Worm (Caenorhabditis elegans): Measurements from ENCODE around the gene tut-1.

tut-1 gene

ce11 chrIV:79205-79604 is 42.3 kb downstream of the tut-1 start, which contains the start of gene T05C7.9 (continued):
- TF ChIP-seq zip-4 (GFP tag; optimal IDR thresholded peaks at IDR 0.05), result no peak
- peak; percentile 30 for TF ChIP-seq tbx-2 (tag; optimal IDR thresholded peaks at IDR 0.05)
- no peak for TF ChIP-seq zag-1 (tag; optimal IDR thresholded peaks at IDR 0.05)
- TF ChIP-seq dpl-1 (GFP tag; optimal IDR thresholded peaks at IDR 0.05), result no peak
- peak in 1 of 2 experiments; percentile 44 for TF ChIP-seq mdl-1 (tag; optimal IDR thresholded peaks at IDR 0.05)
- TF ChIP-seq lin-35 (GFP tag; optimal IDR thresholded peaks at IDR 0.05), result no peak
- TF ChIP-seq rnt-1 (tag; optimal IDR thresholded peaks at IDR 0.05), result peak; percentile 13
- TF ChIP-seq C16A3.4 (tag; optimal IDR thresholded peaks at IDR 0.05), result no peak
- no peak for TF ChIP-seq F16B12.6 (tag; optimal IDR thresholded peaks at IDR 0.05)
- no peak for TF ChIP-seq lin-13 (GFP tag; optimal IDR thresholded peaks at IDR 0.05)
- TF ChIP-seq efl-3 (GFP tag; optimal IDR thresholded peaks at IDR 0.05), result no peak
- TF ChIP-seq ceh-63 (GFP tag; optimal IDR thresholded peaks at IDR 0.05), result no peak
- no peak for TF ChIP-seq pag-3 (tag; optimal IDR thresholded peaks at IDR 0.05; ENCODE audit: borderline replicate concordance, insufficient read depth)
- no peak for TF ChIP-seq alr-1 (tag; optimal IDR thresholded peaks at IDR 0.05; ENCODE audit: borderline replicate concordance)
- TF ChIP-seq nhr-19 (GFP tag; conservative IDR thresholded peaks at IDR 0.05), result no peak
- TF ChIP-seq nhr-77 (tag; optimal IDR thresholded peaks at IDR 0.05), result peak; percentile 9
- TF ChIP-seq mab-9 (GFP tag; IDR thresholded peaks at IDR 0.05), result no peak
- TF ChIP-seq nhr-11 (tag; optimal IDR thresholded peaks at IDR 0.05), result no peak
- TF ChIP-seq aly-2 (tag; optimal IDR thresholded peaks at IDR 0.05), result no peak
- TF ChIP-seq isw-1 (GFP tag; IDR thresholded peaks at IDR 0.05), result no peak
- no peak for TF ChIP-seq egl-27 (tag; optimal IDR thresholded peaks at IDR 0.05)
- no peak for TF ChIP-seq nhr-76 (tag; optimal IDR thresholded peaks at IDR 0.05)
- TF ChIP-seq nhr-85 (tag), result no peak
- no peak for TF ChIP-seq pax-3 (tag; optimal IDR thresholded peaks at IDR 0.05)
- TF ChIP-seq ceh-88 (GFP tag; IDR thresholded peaks at IDR 0.05), result no peak
- TF ChIP-seq lin-14 (GFP tag; optimal IDR thresholded peaks at IDR 0.05), result peak; percentile 85
- no peak for TF ChIP-seq efl-1 (optimal IDR thresholded peaks at IDR 0.05)
- peak in 1 of 2 experiments; percentile 87 for TF ChIP-seq efl-1 (GFP tag; optimal IDR thresholded peaks at IDR 0.05 in 1 of 2)
- TF ChIP-seq Y116A8C.19 (tag; optimal IDR thresholded peaks at IDR 0.05; ENCODE audit: borderline replicate concordance), result no peak
- TF ChIP-seq elt-3 (tag; optimal IDR thresholded peaks at IDR 0.05), result no peak
- TF ChIP-seq nhr-84 (tag; optimal IDR thresholded peaks at IDR 0.05), result no peak
- no peak for TF ChIP-seq nhr-237 (tag; optimal IDR thresholded peaks at IDR 0.05)
- TF ChIP-seq lin-39 (tag; optimal IDR thresholded peaks at IDR 0.05), result no peak
- no peak for TF ChIP-seq sox-4 (tag; optimal IDR thresholded peaks at IDR 0.05)
- no peak for TF ChIP-seq nhr-20 (tag; optimal IDR thresholded peaks at IDR 0.05)
- no peak for TF ChIP-seq mep-1 (tag; optimal IDR thresholded peaks at IDR 0.05)
- peak; percentile 41 for TF ChIP-seq nhr-71 (tag; optimal IDR thresholded peaks at IDR 0.05)

ce11 chrIV:78206-78605 is 43.3 kb downstream of the tut-1 start:
- TF ChIP-seq zip-4 (GFP tag; optimal IDR thresholded peaks at IDR 0.05) (no peak), nhr-85 (tag) (peak; percentile 22)

ce11 chrIV:77421-77820 is 44.1 kb downstream of the tut-1 start:
- TF ChIP-seq efl-1 (optimal IDR thresholded peaks at IDR 0.05), result no peak
- peak in 1 of 2 experiments; percentile 70 for TF ChIP-seq efl-1 (GFP tag; optimal IDR thresholded peaks at IDR 0.05 in 1 of 2)
- TF ChIP-seq isw-1 (GFP tag; IDR thresholded peaks at IDR 0.05), result no peak

ce11 chrIV:76070-76469 is 45.4 kb downstream of the tut-1 start, which contains the start of gene T05C7.8:
T05C7.8 (plus strand) TSS chrIV:76370.
- TF ChIP-seq vab-15 (tag; optimal IDR thresholded peaks at IDR 0.05) (no peak), ceh-8 (GFP tag; optimal IDR thresholded peaks at IDR 0.05) (no peak), nhr-85 (tag) (no peak), fkh-10 (GFP tag; optimal IDR thresholded peaks at IDR 0.05) (no peak), nhr-84 (tag; optimal IDR thresholded peaks at IDR 0.05) (no peak)
